Fruit fly (Drosophila melanogaster): Measurements from ENCODE around the gene CG13995.

The CG13995 gene

dm6 chr2L:6090786-6091716 lies 36.9 kb downstream of the CG13995 start, which contains the start of gene CG45075:
TSS of gene CG45075 (plus strand) at chr2L:6091412.
- TF ChIP-seq Dll (optimal IDR thresholded peaks at IDR 0.05) (no peak), psq (optimal IDR thresholded peaks at IDR 0.05) (no peak), pan (optimal IDR thresholded peaks at IDR 0.05) (no peak), EcR (GFP tag; optimal IDR thresholded peaks at IDR 0.05) (no peak), usp (GFP tag; optimal IDR thresholded peaks at IDR 0.05) (no peak)

dm6 chr2L:6092300-6092699 lies 38.2 kb downstream of the CG13995 start:
- TF ChIP-seq EcR (GFP tag; optimal IDR thresholded peaks at IDR 0.05) (no peak), usp (GFP tag; optimal IDR thresholded peaks at IDR 0.05) (no peak), Dll (optimal IDR thresholded peaks at IDR 0.05) (no peak), pan (optimal IDR thresholded peaks at IDR 0.05) (no peak), CG8478 (optimal IDR thresholded peaks at IDR 0.05) (no peak), psq (optimal IDR thresholded peaks at IDR 0.05) (no peak)

dm6 chr2L:6098479-6099269 lies 44.6 kb downstream of the CG13995 start, which contains the start of gene CG9175:
TSS of gene CG9175 (minus strand) at chr2L:6098966.
- TF ChIP-seq CG8478 (optimal IDR thresholded peaks at IDR 0.05) (no peak), EcR (GFP tag; optimal IDR thresholded peaks at IDR 0.05) (no peak), pan (optimal IDR thresholded peaks at IDR 0.05) (no peak)

DNA sequence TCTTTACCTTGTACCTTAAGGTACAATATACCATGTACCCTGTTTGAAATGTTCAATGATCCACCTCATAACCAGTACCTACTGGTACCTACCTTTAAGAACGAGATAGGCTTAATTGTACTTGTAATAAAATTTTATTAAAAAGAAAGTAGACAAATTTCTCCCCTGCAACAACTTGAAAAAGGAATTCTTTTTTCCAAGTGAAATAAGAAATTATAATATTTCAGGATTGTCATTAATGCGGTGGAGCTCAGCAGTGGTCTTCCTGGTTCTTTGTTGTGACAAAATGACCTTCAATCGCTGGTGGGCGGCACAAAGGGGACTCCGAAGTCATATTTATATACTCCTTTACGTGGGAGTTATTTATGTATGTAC lies 45.2 kb downstream of the CG13995 start:
- TF ChIP-seq CG8478 (optimal IDR thresholded peaks at IDR 0.05) (no peak), EcR (GFP tag; optimal IDR thresholded peaks at IDR 0.05) (no peak), Dll (optimal IDR thresholded peaks at IDR 0.05) (no peak), pan (optimal IDR thresholded peaks at IDR 0.05) (no peak), usp (GFP tag; optimal IDR thresholded peaks at IDR 0.05) (no peak), psq (optimal IDR thresholded peaks at IDR 0.05) (no peak)

dm6 chr2L:6100202-6100689 lies 46.1 kb downstream of the CG13995 start, which contains the start of gene stai:
TSS of gene stai (plus strand) at chr2L:6100377.
- TF ChIP-seq CG8478 (optimal IDR thresholded peaks at IDR 0.05) (no peak), pan (optimal IDR thresholded peaks at IDR 0.05) (peak; percentile 10), EcR (GFP tag; optimal IDR thresholded peaks at IDR 0.05) (no peak), usp (GFP tag; optimal IDR thresholded peaks at IDR 0.05) (no peak)

DNA sequence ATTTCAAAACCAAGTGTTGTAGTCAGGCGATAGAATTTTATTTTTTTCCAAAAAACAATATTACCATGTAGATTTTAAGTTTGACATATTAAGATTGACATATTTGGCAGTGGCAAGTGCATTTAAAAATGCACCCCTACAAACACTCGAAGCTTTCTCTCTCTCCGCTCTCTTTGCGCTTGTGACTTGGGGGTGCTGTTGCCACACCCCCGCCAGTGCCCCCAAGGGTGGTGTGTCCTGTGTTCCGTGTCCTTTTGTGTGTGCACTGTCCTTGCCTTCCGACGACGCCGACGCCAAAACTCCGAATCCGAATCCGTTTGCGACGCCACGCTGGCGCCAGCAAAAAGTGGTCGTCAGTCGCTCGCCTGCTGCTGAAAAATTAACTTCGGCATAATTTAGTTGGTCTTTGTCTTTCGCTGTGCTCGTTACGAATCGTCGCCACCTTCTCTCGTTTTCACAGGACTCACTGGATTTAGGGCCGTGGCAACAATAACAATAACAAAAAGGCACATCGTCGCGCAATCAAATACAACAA lies 55.3 kb downstream of the CG13995 start:
- TF ChIP-seq pan (optimal IDR thresholded peaks at IDR 0.05), result no peak
- no peak for TF ChIP-seq psq (optimal IDR thresholded peaks at IDR 0.05)
- no peak for TF ChIP-seq usp (GFP tag; optimal IDR thresholded peaks at IDR 0.05)
- no peak for TF ChIP-seq EcR (GFP tag; optimal IDR thresholded peaks at IDR 0.05)
- no peak for TF ChIP-seq Dll (optimal IDR thresholded peaks at IDR 0.05)
- no peak for TF ChIP-seq CG8478 (optimal IDR thresholded peaks at IDR 0.05)

All from whole organism.